Fruit fly (Drosophila melanogaster) whole organism, prepupa: ENCODE results near the gene Arpc3B.
A peak's percentile ranks its signal among the peaks of the same experiment; 100 is the strongest.

ENCODE experiments used
- Blimp-1 ChIP-seq: fragments of 200-800 bp; sonication (Bioruptor generic); optimal IDR thresholded peaks from 3 replicates; lab custom pipeline; 2017; ENCODE audit warnings: missing biosample characterization, missing genetic modification characterization, mild to moderate bottlenecking, moderate library complexity, missing genetic modification reagents
- CG10631 ChIP-seq: fragments of 200-800 bp; sonication (Bioruptor generic); optimal IDR thresholded peaks from 2 replicates; lab custom pipeline; 2016; ENCODE audit warnings: missing biosample characterization, missing genetic modification characterization
- CG10669 ChIP-seq: fragments of 200-800 bp; sonication (Bioruptor generic); optimal IDR thresholded peaks from 3 replicates; lab custom pipeline; 2018; ENCODE audit warnings: missing biosample characterization, mild to moderate bottlenecking, missing genetic modification characterization, moderate library complexity
- CG11762 ChIP-seq: fragments of 200-800 bp; sonication (Bioruptor generic); optimal IDR thresholded peaks from 3 replicates; lab custom pipeline; 2016; ENCODE audit warnings: missing biosample characterization, missing genetic modification characterization; ENCODE audit not compliant: insufficient read depth
- CG11902 ChIP-seq: fragments of 200-800 bp; sonication (Bioruptor generic); optimal IDR thresholded peaks from 3 replicates; lab custom pipeline; 2016; ENCODE audit warnings: missing biosample characterization, missing genetic modification characterization
- CG15336 ChIP-seq: fragments of 200-800 bp; sonication (Bioruptor generic); IDR thresholded peaks from 2 replicates; pipeline ENCODE4 v1.3.6; 2022; ENCODE audit warnings: missing biosample characterization, missing genetic modification characterization
- CG3032 ChIP-seq: fragments of 200-800 bp; optimal IDR thresholded peaks from 2 replicates; lab custom pipeline; 2019; ENCODE audit warnings: missing biosample characterization, mild to moderate bottlenecking, missing genetic modification characterization, moderate library complexity
- CG34406 ChIP-seq: fragments of 200-800 bp; sonication (Bioruptor generic); optimal IDR thresholded peaks from 3 replicates; lab custom pipeline; 2016; ENCODE audit warnings: missing biosample characterization, missing genetic modification characterization
- CG3919 ChIP-seq: fragments of 200-800 bp; sonication (Bioruptor generic); optimal IDR thresholded peaks from 3 replicates; lab custom pipeline; 2016; ENCODE audit warnings: missing biosample characterization, missing genetic modification characterization
- CG4318 ChIP-seq: fragments of 200-800 bp; sonication (Bioruptor generic); optimal IDR thresholded peaks from 3 replicates; lab custom pipeline; 2017; ENCODE audit warnings: missing biosample characterization, mild to moderate bottlenecking, missing genetic modification characterization
- CG6163 ChIP-seq: fragments of 200-800 bp; sonication (Bioruptor generic); IDR thresholded peaks from 3 replicates; pipeline ENCODE4 v1.3.6; 2022; ENCODE audit warnings: missing biosample characterization, missing genetic modification characterization
- CG6792 ChIP-seq: fragments of 200-800 bp; sonication (Bioruptor generic); optimal IDR thresholded peaks from 3 replicates; lab custom pipeline; 2016; ENCODE audit warnings: missing biosample characterization, missing genetic modification characterization
- CG6808 ChIP-seq: fragments of 200-800 bp; sonication (Bioruptor generic); optimal IDR thresholded peaks from 3 replicates; lab custom pipeline; 2017; ENCODE audit warnings: missing biosample characterization, missing genetic modification characterization, mild to moderate bottlenecking, moderate library complexity, missing genetic modification reagents
- CG7368 ChIP-seq: fragments of 200-800 bp; sonication (Bioruptor generic); optimal IDR thresholded peaks from 3 replicates; lab custom pipeline; 2016; ENCODE audit warnings: missing biosample characterization, missing genetic modification characterization
- CG8319 ChIP-seq: fragments of 200-800 bp; sonication (Bioruptor generic); optimal IDR thresholded peaks from 3 replicates; lab custom pipeline; 2016; ENCODE audit warnings: missing biosample characterization, missing genetic modification characterization
- CG8632 ChIP-seq: fragments of 200-800 bp; sonication (Bioruptor generic); optimal IDR thresholded peaks from 3 replicates; lab custom pipeline; 2016; ENCODE audit warnings: missing biosample characterization, missing genetic modification characterization
- CG9139 ChIP-seq: fragments of 200-800 bp; sonication (Bioruptor generic); optimal IDR thresholded peaks from 3 replicates; lab custom pipeline; 2017; ENCODE audit warnings: missing biosample characterization, mild to moderate bottlenecking, missing genetic modification characterization
- Eip78C ChIP-seq: fragments of 200-800 bp; sonication (Bioruptor generic); peaks from one replicate; lab custom pipeline; 2016; ENCODE audit warnings: missing biosample characterization, missing genetic modification characterization
- Ets21C ChIP-seq: fragments of 200-800 bp; sonication (Bioruptor generic); optimal IDR thresholded peaks from 3 replicates; lab custom pipeline; 2016; ENCODE audit warnings: missing biosample characterization, missing genetic modification characterization
- Ets96B ChIP-seq: fragments of 200-800 bp; optimal IDR thresholded peaks from 2 replicates; lab custom pipeline; 2019; ENCODE audit warnings: missing biosample characterization, mild to moderate bottlenecking, missing genetic modification characterization, moderate library complexity
- Gug ChIP-seq: fragments of 200-800 bp; sonication (Bioruptor generic); IDR thresholded peaks from 2 replicates; pipeline ENCODE4 v1.3.6; 2022; ENCODE audit warnings: missing biosample characterization, missing genetic modification characterization
- Hr38 ChIP-seq: sonication (Bioruptor generic); optimal IDR thresholded peaks from 2 replicates; lab custom pipeline; 2016; ENCODE audit warnings: missing biosample characterization, missing genetic modification characterization
- Hr39 ChIP-seq: fragments of 200-800 bp; sonication (Bioruptor generic); optimal IDR thresholded peaks from 2 replicates; lab custom pipeline; 2016; ENCODE audit warnings: missing biosample characterization, missing genetic modification characterization
- Hr4 ChIP-seq: fragments of 200-800 bp; sonication (Bioruptor generic); optimal IDR thresholded peaks from 3 replicates; lab custom pipeline; 2016; ENCODE audit warnings: missing biosample characterization, missing genetic modification characterization
- Met ChIP-seq: fragments of 200-800 bp; sonication (Bioruptor generic); optimal IDR thresholded peaks from 3 replicates; lab custom pipeline; 2016; ENCODE audit warnings: missing biosample characterization, missing genetic modification characterization
- OdsH ChIP-seq: fragments of 200-800 bp; sonication (Bioruptor generic); optimal IDR thresholded peaks from 3 replicates; lab custom pipeline; 2016; ENCODE audit warnings: missing biosample characterization, missing genetic modification characterization
- Smox ChIP-seq: fragments of 200-800 bp; sonication (Bioruptor generic); optimal IDR thresholded peaks from 3 replicates; lab custom pipeline; 2016; ENCODE audit warnings: missing biosample characterization, missing genetic modification characterization
- Sox15 ChIP-seq: fragments of 200-800 bp; sonication (Bioruptor generic); optimal IDR thresholded peaks from 3 replicates; lab custom pipeline; 2016; ENCODE audit warnings: missing biosample characterization, missing genetic modification characterization
- achi ChIP-seq: fragments of 200-800 bp; sonication (Bioruptor generic); optimal IDR thresholded peaks from 3 replicates; lab custom pipeline; 2016; ENCODE audit warnings: missing biosample characterization, missing genetic modification characterization
- acj6 ChIP-seq: fragments of 200-800 bp; sonication (Bioruptor generic); optimal IDR thresholded peaks from 3 replicates; lab custom pipeline; 2016; ENCODE audit warnings: missing biosample characterization, missing genetic modification characterization
- cyc ChIP-seq: fragments of 200-800 bp; sonication (Bioruptor generic); optimal IDR thresholded peaks from 3 replicates; lab custom pipeline; 2016; ENCODE audit warnings: missing biosample characterization, missing genetic modification characterization
- dac ChIP-seq: fragments of 200-800 bp; sonication (Bioruptor generic); optimal IDR thresholded peaks from 2 replicates; lab custom pipeline; 2017; ENCODE audit warnings: missing biosample characterization, mild to moderate bottlenecking, missing genetic modification characterization
- eg ChIP-seq: fragments of 200-800 bp; sonication (Bioruptor generic); IDR thresholded peaks from 3 replicates; pipeline ENCODE4 v1.3.6; 2022; ENCODE audit warnings: missing biosample characterization, missing genetic modification characterization
- esn ChIP-seq: fragments of 200-800 bp; sonication (Bioruptor generic); optimal IDR thresholded peaks from 2 replicates; lab custom pipeline; 2016; ENCODE audit warnings: missing biosample characterization, mild to moderate bottlenecking, missing genetic modification characterization, moderate library complexity
- fd59A ChIP-seq: fragments of 200-800 bp; sonication (Bioruptor generic); optimal IDR thresholded peaks from 2 replicates; lab custom pipeline; 2017; ENCODE audit warnings: missing biosample characterization, mild to moderate bottlenecking, missing genetic modification characterization, missing genetic modification reagents
- fkh ChIP-seq: fragments of 200-800 bp; sonication (Bioruptor generic); optimal IDR thresholded peaks from 3 replicates; lab custom pipeline; 2017; ENCODE audit warnings: missing biosample characterization, mild to moderate bottlenecking, missing genetic modification characterization, moderate library complexity
- lz ChIP-seq: fragments of 200-800 bp; sonication (Bioruptor generic); optimal IDR thresholded peaks from 3 replicates; lab custom pipeline; 2016; ENCODE audit warnings: missing biosample characterization, missing genetic modification characterization
- net ChIP-seq: fragments of 200-800 bp; sonication (Bioruptor generic); optimal IDR thresholded peaks from 3 replicates; lab custom pipeline; 2016; ENCODE audit warnings: missing biosample characterization, missing genetic modification characterization
- pdm3 ChIP-seq: fragments of 200-800 bp; sonication (Bioruptor generic); optimal IDR thresholded peaks from 3 replicates; lab custom pipeline; 2016; ENCODE audit warnings: missing biosample characterization, missing genetic modification characterization
- salr ChIP-seq, 2 experiments: fragments of 200-800 bp; sonication (Bioruptor generic); optimal IDR thresholded peaks; 3 replicates each; lab custom pipeline; 2016 to 2018; ENCODE audit warnings: missing biosample characterization in 2 of 2, missing genetic modification characterization in 2 of 2, mild to moderate bottlenecking in 1 of 2
- spab ChIP-seq: fragments of 200-800 bp; sonication (Bioruptor generic); optimal IDR thresholded peaks from 2 replicates; lab custom pipeline; 2017; ENCODE audit warnings: missing biosample characterization, mild to moderate bottlenecking, missing genetic modification characterization, missing genetic modification reagents
- ss ChIP-seq, 2 experiments: fragments of 200-800 bp; sonication (Bioruptor generic); optimal IDR thresholded peaks; 2 replicates in 1 of 2; 3 replicates in 1 of 2; lab custom pipeline; 2017 to 2018; ENCODE audit warnings: mild to moderate bottlenecking in 2 of 2, missing biosample characterization in 2 of 2, missing genetic modification characterization in 2 of 2, moderate library complexity in 1 of 2
- svp ChIP-seq: fragments of 200-800 bp; sonication (Bioruptor generic); peaks from one replicate; lab custom pipeline; 2016; ENCODE audit warnings: missing biosample characterization, missing genetic modification characterization
- topi ChIP-seq: fragments of 200-800 bp; sonication (Bioruptor generic); optimal IDR thresholded peaks from 3 replicates; lab custom pipeline; 2016; ENCODE audit warnings: missing biosample characterization, missing genetic modification characterization
- vri ChIP-seq: fragments of 200-800 bp; sonication (Bioruptor generic); optimal IDR thresholded peaks from 3 replicates; lab custom pipeline; 2016; ENCODE audit warnings: missing biosample characterization, mild to moderate bottlenecking, missing genetic modification characterization

Arpc3B gene

dm6 chrX:17111958-17112953 lies 6.6 kb upstream of the Arpc3B start (continued):
- TF ChIP-seq Hr4 (GFP tag; lab: Kevin White, UChicago), result peak; percentile 47
- TF ChIP-seq CG8632 (GFP tag; lab: Kevin White, UChicago), result no peak
- peak; percentile 30 for TF ChIP-seq Ets96B (tag; lab: Kevin White, UChicago)
- TF ChIP-seq CG11902, result peak; percentile 19
- TF ChIP-seq lz (GFP tag; lab: Kevin White, UChicago), result no peak
- TF ChIP-seq CG3032 (tag; lab: Kevin White, UChicago), result peak; percentile 40
- peak; percentile 16 for TF ChIP-seq Sox15 (GFP tag; lab: Kevin White, UChicago)
- peak; percentile 48 for TF ChIP-seq CG6808 (GFP tag; lab: Kevin White, UChicago)
- no peak for TF ChIP-seq CG8319 (GFP tag; lab: Kevin White, UChicago)
- TF ChIP-seq fd59A, result peak; percentile 50
- TF ChIP-seq ss (GFP tag; optimal IDR thresholded peaks at IDR 0.05; lab: Kevin White, UChicago), result peak in 1 of 2 experiments; percentile 15
- TF ChIP-seq svp (GFP tag; lab: Kevin White, UChicago), result peak; percentile 17
- TF ChIP-seq fkh (GFP tag; lab: Kevin White, UChicago), result no peak
- peak; percentile 39 for TF ChIP-seq CG3919 (GFP tag; lab: Kevin White, UChicago)

- no peak for TF ChIP-seq Blimp-1
- no peak for TF ChIP-seq lz (GFP tag; lab: Kevin White, UChicago)
- no peak for TF ChIP-seq CG7368 (GFP tag; lab: Kevin White, UChicago)
- TF ChIP-seq spab (GFP tag; lab: Kevin White, UChicago), result no peak
- peak; percentile 23 for TF ChIP-seq acj6
- TF ChIP-seq CG3032 (tag; lab: Kevin White, UChicago), result no peak
- peak; percentile 22 for TF ChIP-seq CG34406 (GFP tag; lab: Kevin White, UChicago)
- peak; percentile 1 for TF ChIP-seq CG3919 (GFP tag; lab: Kevin White, UChicago)
- TF ChIP-seq salr (GFP tag; optimal IDR thresholded peaks at IDR 0.05; lab: Kevin White, UChicago), result no peak
- peak; percentile 44 for TF ChIP-seq CG4318 (GFP tag; lab: Kevin White, UChicago)
- no peak for TF ChIP-seq Hr38 (GFP tag; lab: Kevin White, UChicago)
- TF ChIP-seq cyc (GFP tag; lab: Kevin White, UChicago), result no peak
- peak; percentile 73 for TF ChIP-seq svp (GFP tag; lab: Kevin White, UChicago)
- TF ChIP-seq CG11902, result no peak
- TF ChIP-seq topi (GFP tag; lab: Kevin White, UChicago), result peak; percentile 6
- TF ChIP-seq Hr39 (GFP tag; lab: Kevin White, UChicago), result peak; percentile 2
- TF ChIP-seq CG10669 (GFP tag; lab: Kevin White, UChicago), result peak; percentile 6
- TF ChIP-seq OdsH, result peak; percentile 30
- TF ChIP-seq CG8319 (GFP tag; lab: Kevin White, UChicago), result no peak
- no peak for TF ChIP-seq ss (GFP tag; optimal IDR thresholded peaks at IDR 0.05; lab: Kevin White, UChicago)
- peak; percentile 35 for TF ChIP-seq pdm3 (GFP tag; lab: Kevin White, UChicago)
- peak; percentile 20; the same call in 1 of the 2 replicates for TF ChIP-seq CG15336 (GFP tag; lab: Robert Waterston, UW)
- TF ChIP-seq CG6163, result no peak
- TF ChIP-seq CG9139 (GFP tag; lab: Kevin White, UChicago), result no peak
- peak; percentile 9 for TF ChIP-seq esn
- no peak for TF ChIP-seq Ets21C (GFP tag; lab: Kevin White, UChicago)
- TF ChIP-seq eg (GFP tag; lab: Robert Waterston, UW), result peak; percentile 28; the same call in 1 of the 3 replicates
- TF ChIP-seq dac (GFP tag; lab: Kevin White, UChicago), result no peak
- TF ChIP-seq CG8632 (GFP tag; lab: Kevin White, UChicago), result no peak
- TF ChIP-seq Smox (GFP tag; lab: Kevin White, UChicago), result peak; percentile 14
- no peak for TF ChIP-seq CG11762 (GFP tag; lab: Kevin White, UChicago)
- peak; percentile 38 for TF ChIP-seq Met (GFP tag; lab: Kevin White, UChicago)
- TF ChIP-seq vri (GFP tag; lab: Kevin White, UChicago), result no peak
- TF ChIP-seq Gug (GFP tag; lab: Robert Waterston, UW), result no peak
- TF ChIP-seq Sox15 (GFP tag; lab: Kevin White, UChicago), result no peak
- TF ChIP-seq Eip78C (GFP tag; lab: Kevin White, UChicago), result peak; percentile 76
- TF ChIP-seq CG6808 (GFP tag; lab: Kevin White, UChicago), result no peak
- peak; percentile 38 for TF ChIP-seq CG10631 (GFP tag; lab: Kevin White, UChicago)
- TF ChIP-seq achi (GFP tag; lab: Kevin White, UChicago), result peak; percentile 22
- TF ChIP-seq CG6792, result no peak
- TF ChIP-seq net (GFP tag; lab: Kevin White, UChicago), result peak; percentile 0
- no peak for TF ChIP-seq fkh (GFP tag; lab: Kevin White, UChicago)
- TF ChIP-seq Ets96B (tag; lab: Kevin White, UChicago), result no peak
Observed at dm6 chrX:17111274-17111673, 5.6 kb upstream of the Arpc3B start.
